ENCODE assay signal across 1 fruit fly cellular context in genomic region chr3L:11064689-11065088, dm6.
TF ChIP-seq lines count a peak whose summit lies in the region.

Gene CG32075, minus strand, starts transcription at chr3L:11064941.
Gene CG45101, plus strand, starts transcription at chr3L:11064991.
Gene SuUR, plus strand, starts transcription at chr3L:11064991.

TF ChIP-seq in whole organism, embryonic, 481 proteins besides CTCF, POLR2A, EP300 and RAD21 (continued from another document):
- TF ChIP-seq Fer1 (GFP tag; optimal IDR thresholded peaks at IDR 0.05; lab: Kevin White, UChicago) (peak; percentile 77), az2 (GFP tag; optimal IDR thresholded peaks at IDR 0.05; lab: Kevin White, UChicago) (peak; percentile 87), Lpt (GFP tag; optimal IDR thresholded peaks at IDR 0.05; lab: Kevin White, UChicago) (no peak), Blimp-1 (GFP tag; optimal IDR thresholded peaks at IDR 0.05; lab: Kevin White, UChicago) (no peak), Lhr (GFP tag; optimal IDR thresholded peaks at IDR 0.05; lab: Kevin White, UChicago) (peak; percentile 51), CG6683 (GFP tag; optimal IDR thresholded peaks at IDR 0.05; lab: Kevin White, UChicago) (peak; percentile 39), CG11398 (GFP tag; optimal IDR thresholded peaks at IDR 0.05; lab: Kevin White, UChicago) (peak; percentile 46), ERR (GFP tag; optimal IDR thresholded peaks at IDR 0.05; lab: Kevin White, UChicago) (no peak), Meics (GFP tag; optimal IDR thresholded peaks at IDR 0.05; lab: Kevin White, UChicago) (peak; percentile 86), CG10274 (GFP tag; optimal IDR thresholded peaks at IDR 0.05; lab: Kevin White, UChicago) (peak; percentile 37), sug (tag; optimal IDR thresholded peaks at IDR 0.05; lab: Kevin White, UChicago) (peak; percentile 88), Lim3 (GFP tag; IDR thresholded peaks at IDR 0.05; lab: Robert Waterston, UW) (no peak), Nf-YB (GFP tag; optimal IDR thresholded peaks at IDR 0.05; lab: Kevin White, UChicago) (peak; percentile 53), D (optimal IDR thresholded peaks at IDR 0.05; lab: Kevin White, UChicago) (no peak), D (GFP tag; optimal IDR thresholded peaks at IDR 0.05; lab: Kevin White, UChicago) (peak; percentile 26), NK7.1 (GFP tag; optimal IDR thresholded peaks at IDR 0.05; lab: Kevin White, UChicago) (peak; percentile 70), Ravus (GFP tag; IDR thresholded peaks at IDR 0.05; lab: Robert Waterston, UW) (peak; percentile 58), C15 (GFP tag; IDR thresholded peaks at IDR 0.05; lab: Robert Waterston, UW) (peak; percentile 86), E2f2 (GFP tag; IDR thresholded peaks at IDR 0.05; lab: Robert Waterston, UW) (peak; percentile 78), dmrt99B (tag; optimal IDR thresholded peaks at IDR 0.05; lab: Kevin White, UChicago) (peak; percentile 69), CG11247 (GFP tag; IDR thresholded peaks at IDR 0.05; lab: Robert Waterston, UW) (peak; percentile 84), Dek (tag; optimal IDR thresholded peaks at IDR 0.05; lab: Kevin White, UChicago) (peak; percentile 78), crc (GFP tag; optimal IDR thresholded peaks at IDR 0.05; lab: Kevin White, UChicago) (peak; percentile 73), CG18011 (GFP tag; optimal IDR thresholded peaks at IDR 0.05; lab: Kevin White, UChicago) (peak; percentile 82), CG8281 (tag; optimal IDR thresholded peaks at IDR 0.05; lab: Kevin White, UChicago) (peak; percentile 38), CG1233 (GFP tag; optimal IDR thresholded peaks at IDR 0.05; lab: Kevin White, UChicago) (peak; percentile 68), lola (GFP tag; optimal IDR thresholded peaks at IDR 0.05; lab: Kevin White, UChicago) (peak in 1 of 3 experiments; percentile 86), Bdp1 (GFP tag; optimal IDR thresholded peaks at IDR 0.05; lab: Kevin White, UChicago) (peak; percentile 79), Stat92E (GFP tag; optimal IDR thresholded peaks at IDR 0.05; lab: Kevin White, UChicago) (peak in 1 of 3 experiments; percentile 76), CG16779 (GFP tag; IDR thresholded peaks at IDR 0.05; lab: Robert Waterston, UW) (peak; percentile 54; the same call in 1 of the 2 replicates), sqz (GFP tag; optimal IDR thresholded peaks at IDR 0.05; lab: Kevin White, UChicago) (peak; percentile 18), CG6791 (GFP tag; IDR thresholded peaks at IDR 0.05; lab: Robert Waterston, UW; ENCODE audit: partially characterized antibody) (no peak), Dip2 (GFP tag; IDR thresholded peaks at IDR 0.05; lab: Robert Waterston, UW) (no peak), Six4 (GFP tag; optimal IDR thresholded peaks at IDR 0.05; lab: Kevin White, UChicago) (peak; percentile 83), pan (optimal IDR thresholded peaks at IDR 0.05; lab: Kevin White, UChicago) (no peak), pan (GFP tag; optimal IDR thresholded peaks at IDR 0.05 in 1 of 2, IDR thresholded peaks at IDR 0.05 in 1 of 2) (peak in 1 of 2 experiments; percentile 92), da (GFP tag; optimal IDR thresholded peaks at IDR 0.05; lab: Kevin White, UChicago) (peak; percentile 73), abd-A (tag; optimal IDR thresholded peaks at IDR 0.05; lab: Kevin White, UChicago) (no peak), pb (GFP tag; optimal IDR thresholded peaks at IDR 0.05; lab: Kevin White, UChicago) (peak; percentile 43), CG15514 (GFP tag; optimal IDR thresholded peaks at IDR 0.05; lab: Kevin White, UChicago) (peak; percentile 78), CG12391 (tag; optimal IDR thresholded peaks at IDR 0.05; lab: Kevin White, UChicago) (peak; percentile 93)
